Fruit fly (Drosophila melanogaster) whole organism, adult: ENCODE measurements around the gene Irk1.

Experiments used
- CG11617 ChIP-seq: fragments of 200-800 bp; sonication (Bioruptor generic); optimal IDR thresholded peaks from 2 replicates; lab custom pipeline; 2017; ENCODE audit warnings: mild to moderate bottlenecking, missing biosample characterization, missing genetic modification reagents, missing genetic modification characterization
- CG12768 ChIP-seq: fragments of 200-800 bp; sonication (Bioruptor generic); optimal IDR thresholded peaks from 2 replicates; lab custom pipeline; 2017; ENCODE audit warnings: missing biosample characterization, missing genetic modification characterization, mild to moderate bottlenecking, moderate library complexity, missing genetic modification reagents
- CG14711 ChIP-seq: fragments of 200-800 bp; sonication (Bioruptor generic); optimal IDR thresholded peaks from 2 replicates; lab custom pipeline; 2018; ENCODE audit warnings: missing biosample characterization, mild to moderate bottlenecking, missing genetic modification characterization, moderate library complexity
- CG1620 ChIP-seq: fragments of 200-800 bp; sonication (Bioruptor generic); optimal IDR thresholded peaks from 2 replicates; lab custom pipeline; 2016; ENCODE audit warnings: missing biosample characterization, missing genetic modification characterization
- CG33017 ChIP-seq: fragments of 200-800 bp; sonication (Bioruptor generic); optimal IDR thresholded peaks from 2 replicates; lab custom pipeline; 2018; ENCODE audit warnings: missing biosample characterization, mild to moderate bottlenecking, missing genetic modification characterization, moderate library complexity
- CG5204 ChIP-seq: fragments of 200-800 bp; sonication (Bioruptor generic); optimal IDR thresholded peaks from 2 replicates; lab custom pipeline; 2016; ENCODE audit warnings: missing biosample characterization, missing genetic modification characterization
- CG7045 ChIP-seq: fragments of 200-800 bp; sonication (Bioruptor generic); optimal IDR thresholded peaks from 2 replicates; lab custom pipeline; 2017; ENCODE audit warnings: missing biosample characterization, mild to moderate bottlenecking, missing genetic modification characterization
- CG7101 ChIP-seq: fragments of 200-800 bp; sonication (Bioruptor generic); optimal IDR thresholded peaks from 2 replicates; lab custom pipeline; 2018; ENCODE audit warnings: missing biosample characterization, mild to moderate bottlenecking, missing genetic modification characterization, moderate library complexity
- Clk ChIP-seq: fragments of 200-800 bp; sonication (Bioruptor generic); optimal IDR thresholded peaks from 2 replicates; lab custom pipeline; 2017; ENCODE audit warnings: missing biosample characterization, missing genetic modification characterization
- Crg-1 ChIP-seq: fragments of 200-800 bp; sonication (Bioruptor generic); optimal IDR thresholded peaks from 2 replicates; lab custom pipeline; 2016; ENCODE audit warnings: missing biosample characterization, missing genetic modification characterization
- Hr96 ChIP-seq: fragments of 200-800 bp; sonication (Bioruptor generic); optimal IDR thresholded peaks from 2 replicates; lab custom pipeline; 2016; ENCODE audit warnings: missing biosample characterization, missing genetic modification characterization
- Mnt ChIP-seq: fragments of 200-800 bp; sonication (Bioruptor generic); optimal IDR thresholded peaks from 2 replicates; lab custom pipeline; 2016; ENCODE audit warnings: missing biosample characterization, mild to moderate bottlenecking, missing genetic modification characterization
- bab1 ChIP-seq: fragments of 200-800 bp; sonication (Bioruptor generic); optimal IDR thresholded peaks from 3 replicates; lab custom pipeline; 2019; ENCODE audit warnings: missing biosample characterization, mild to moderate bottlenecking, missing genetic modification characterization, moderate library complexity
- cic ChIP-seq: fragments of 200-800 bp; sonication (Bioruptor generic); optimal IDR thresholded peaks from 2 replicates; lab custom pipeline; 2017; ENCODE audit warnings: missing biosample characterization, mild to moderate bottlenecking, missing genetic modification characterization, moderate library complexity
- cnc ChIP-seq, 2 experiments: fragments of >200 bp; optimal IDR thresholded peaks; 2 replicates each; lab custom pipeline; 2017
- kay ChIP-seq: fragments of 200-800 bp; sonication (Bioruptor generic); peaks from one replicate; lab custom pipeline; 2016; ENCODE audit warnings: missing biosample characterization, missing genetic modification characterization, borderline replicate concordance
- ovo ChIP-seq: fragments of 200-800 bp; sonication (Bioruptor generic); optimal IDR thresholded peaks from 2 replicates; lab custom pipeline; 2016; ENCODE audit warnings: missing biosample characterization, missing genetic modification characterization
- pad ChIP-seq: fragments of 200-800 bp; sonication (Bioruptor generic); optimal IDR thresholded peaks from 3 replicates; lab custom pipeline; 2017; ENCODE audit warnings: missing biosample characterization, missing genetic modification characterization, mild to moderate bottlenecking, moderate library complexity, missing genetic modification reagents
- tj ChIP-seq: fragments of 200-800 bp; sonication (Bioruptor generic); optimal IDR thresholded peaks from 3 replicates; lab custom pipeline; 2017; ENCODE audit warnings: missing biosample characterization, mild to moderate bottlenecking, missing genetic modification characterization, moderate library complexity
- toe ChIP-seq: fragments of 200-800 bp; sonication (Bioruptor generic); optimal IDR thresholded peaks from 2 replicates; lab custom pipeline; 2016; ENCODE audit warnings: missing biosample characterization, missing genetic modification characterization

Irk1 gene

dm6 chr3R:23149021-23149571 is 19.0 kb upstream of the Irk1 start:
- TF ChIP-seq Crg-1 (GFP tag; lab: Kevin White, UChicago) (no peak), CG14711 (tag; lab: Kevin White, UChicago) (no peak), CG5204 (GFP tag; lab: Kevin White, UChicago) (no peak), cnc (optimal IDR thresholded peaks at IDR 0.05; lab: Kevin White, UChicago) (no peak), CG7101 (tag; lab: Kevin White, UChicago) (no peak), CG33017 (tag; lab: Kevin White, UChicago) (no peak), toe (no peak), ovo (no peak), CG12768 (GFP tag; lab: Kevin White, UChicago) (no peak), tj (GFP tag; lab: Kevin White, UChicago) (no peak), Mnt (GFP tag; lab: Kevin White, UChicago) (no peak), bab1 (no peak)

dm6 chr3R:23156347-23156864 is 11.7 kb upstream of the Irk1 start:
- TF ChIP-seq Crg-1 (GFP tag; lab: Kevin White, UChicago), result no peak
- TF ChIP-seq ovo, result no peak
- TF ChIP-seq tj (GFP tag; lab: Kevin White, UChicago), result no peak
- TF ChIP-seq CG33017 (tag; lab: Kevin White, UChicago), result no peak
- TF ChIP-seq CG7101 (tag; lab: Kevin White, UChicago), result no peak
- TF ChIP-seq cnc (optimal IDR thresholded peaks at IDR 0.05; lab: Kevin White, UChicago), result no peak
- no peak for TF ChIP-seq CG12768 (GFP tag; lab: Kevin White, UChicago)
- no peak for TF ChIP-seq CG1620 (GFP tag; lab: Kevin White, UChicago)
- no peak for TF ChIP-seq pad
- TF ChIP-seq toe, result no peak
- TF ChIP-seq CG5204 (GFP tag; lab: Kevin White, UChicago), result no peak
- no peak for TF ChIP-seq bab1
- TF ChIP-seq kay, result no peak
- no peak for TF ChIP-seq CG11617
- no peak for TF ChIP-seq CG14711 (tag; lab: Kevin White, UChicago)
- TF ChIP-seq Hr96, result no peak
- TF ChIP-seq Clk (GFP tag; lab: Kevin White, UChicago), result no peak
- no peak for TF ChIP-seq cic

- TF ChIP-seq CG7045 (peak; percentile 57), tj (GFP tag; lab: Kevin White, UChicago) (peak; percentile 37), cic (peak; percentile 99), CG11617 (peak; percentile 63), bab1 (no peak), Crg-1 (GFP tag; lab: Kevin White, UChicago) (no peak), pad (peak; percentile 75), kay (peak; percentile 94), ovo (peak; percentile 83), CG1620 (GFP tag; lab: Kevin White, UChicago) (no peak), CG5204 (GFP tag; lab: Kevin White, UChicago) (no peak), toe (no peak), CG7101 (tag; lab: Kevin White, UChicago) (peak; percentile 39), CG14711 (tag; lab: Kevin White, UChicago) (no peak), CG33017 (tag; lab: Kevin White, UChicago) (peak; percentile 68), Hr96 (no peak), Mnt (GFP tag; lab: Kevin White, UChicago) (peak; percentile 38), Clk (GFP tag; lab: Kevin White, UChicago) (no peak), cnc (optimal IDR thresholded peaks at IDR 0.05; lab: Kevin White, UChicago) (peak; percentile 46 to 71), CG12768 (GFP tag; lab: Kevin White, UChicago) (peak; percentile 75)
These were observed 11.1 kb upstream of the Irk1 start for dm6 chr3R:23156865-23157515.

dm6 chr3R:23157664-23158151 is 10.4 kb upstream of the Irk1 start, which contains the start of gene unk:
Gene unk, minus strand, starts transcription at chr3R:23157862.
- no peak for TF ChIP-seq Clk (GFP tag; lab: Kevin White, UChicago)
- TF ChIP-seq tj (GFP tag; lab: Kevin White, UChicago), result no peak
- peak; percentile 3 for TF ChIP-seq CG1620 (GFP tag; lab: Kevin White, UChicago)
- no peak for TF ChIP-seq kay
- TF ChIP-seq Crg-1 (GFP tag; lab: Kevin White, UChicago), result peak; percentile 24
- no peak for TF ChIP-seq cnc (optimal IDR thresholded peaks at IDR 0.05; lab: Kevin White, UChicago)
- TF ChIP-seq CG5204 (GFP tag; lab: Kevin White, UChicago), result no peak
- no peak for TF ChIP-seq CG12768 (GFP tag; lab: Kevin White, UChicago)
- TF ChIP-seq pad, result no peak
- TF ChIP-seq CG7101 (tag; lab: Kevin White, UChicago), result no peak
- no peak for TF ChIP-seq toe
- TF ChIP-seq bab1, result peak; percentile 59
- TF ChIP-seq Hr96, result no peak
- TF ChIP-seq cic, result no peak
- TF ChIP-seq ovo, result no peak
- TF ChIP-seq CG11617, result no peak
- TF ChIP-seq CG14711 (tag; lab: Kevin White, UChicago), result no peak
- no peak for TF ChIP-seq CG33017 (tag; lab: Kevin White, UChicago)
- no peak for TF ChIP-seq Mnt (GFP tag; lab: Kevin White, UChicago)
- TF ChIP-seq CG7045, result no peak

dm6 chr3R:23159289-23159956 is 8.7 kb upstream of the Irk1 start, which contains the start of gene VhaAC39-2:
Gene VhaAC39-2, minus strand, starts transcription at chr3R:23159316.
- TF ChIP-seq bab1 (no peak), Hr96 (peak; percentile 26), tj (GFP tag; lab: Kevin White, UChicago) (no peak), CG1620 (GFP tag; lab: Kevin White, UChicago) (no peak), CG7101 (tag; lab: Kevin White, UChicago) (no peak), kay (peak; percentile 11), CG33017 (tag; lab: Kevin White, UChicago) (no peak), cic (peak; percentile 80), CG12768 (GFP tag; lab: Kevin White, UChicago) (no peak), pad (no peak), CG5204 (GFP tag; lab: Kevin White, UChicago) (no peak), Mnt (GFP tag; lab: Kevin White, UChicago) (no peak), CG14711 (tag; lab: Kevin White, UChicago) (no peak), CG7045 (peak; percentile 64), cnc (optimal IDR thresholded peaks at IDR 0.05; lab: Kevin White, UChicago) (no peak), toe (peak; percentile 36), CG11617 (no peak), Crg-1 (GFP tag; lab: Kevin White, UChicago) (no peak), ovo (no peak), Clk (GFP tag; lab: Kevin White, UChicago) (no peak)
